Worm (Caenorhabditis elegans): Measurements from ENCODE around the gene F56B3.11.

DNA sequence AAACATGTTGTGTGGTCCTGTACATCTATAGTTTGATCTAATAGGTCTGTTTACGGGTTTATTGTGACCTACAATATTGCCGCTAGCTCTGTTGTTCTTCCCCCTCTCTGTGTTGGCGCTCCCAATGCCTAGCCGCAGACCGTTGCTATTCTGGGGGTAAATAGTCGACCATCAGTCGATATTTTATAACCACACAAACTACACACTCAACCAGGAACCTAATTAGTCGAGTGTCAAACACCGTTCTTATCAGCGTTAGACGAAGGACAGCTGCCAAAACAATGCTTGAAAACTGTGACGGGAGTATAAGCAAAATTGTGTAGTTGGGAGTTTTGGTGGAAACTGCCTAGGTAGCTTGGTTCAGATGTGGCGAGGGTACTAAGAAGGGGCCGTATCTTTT is 14.0 kb downstream of the F56B3.11 start:
- TF ChIP-seq unc-62 (GFP tag; optimal IDR thresholded peaks at IDR 0.05) = no peak
- TF ChIP-seq lsy-2 (tag; optimal IDR thresholded peaks at IDR 0.05) = no peak
- TF ChIP-seq unc-39 (tag; optimal IDR thresholded peaks at IDR 0.05) = no peak
- TF ChIP-seq sem-2 (GFP tag; optimal IDR thresholded peaks at IDR 0.05) = no peak
- TF ChIP-seq sptf-1 (tag; optimal IDR thresholded peaks at IDR 0.05) = no peak
- no peak for TF ChIP-seq nhr-2 (tag; optimal IDR thresholded peaks at IDR 0.05)

Data from whole organism, mixed stage, embryonic.